Worm (Caenorhabditis elegans): ENCODE measurements around the gene ril-2.

ril-2 gene

ce11 chrV:12635218-12635617 lies 36.3 kb upstream of the ril-2 start:
- TF ChIP-seq C16A3.4 (tag; optimal IDR thresholded peaks at IDR 0.05) = peak; percentile 59
- no peak for TF ChIP-seq egl-27 (tag; optimal IDR thresholded peaks at IDR 0.05)
- TF ChIP-seq lsy-2 (tag; optimal IDR thresholded peaks at IDR 0.05) = peak; percentile 66 to 69
- TF ChIP-seq ceh-88 (GFP tag; IDR thresholded peaks at IDR 0.05) = no peak
- TF ChIP-seq nhr-71 (tag; optimal IDR thresholded peaks at IDR 0.05) = peak; percentile 91
- peak; percentile 7 to 84 for TF ChIP-seq lin-35 (GFP tag; optimal IDR thresholded peaks at IDR 0.05)
- TF ChIP-seq pax-3 (tag; optimal IDR thresholded peaks at IDR 0.05) = peak; percentile 52
- TF ChIP-seq ces-1 (GFP tag; optimal IDR thresholded peaks at IDR 0.05) = no peak
- TF ChIP-seq elt-2 (tag; optimal IDR thresholded peaks at IDR 0.05) = peak; percentile 66
- peak in 2 of 6 experiments; percentile 93 to 99 for TF ChIP-seq elt-3 (tag; optimal IDR thresholded peaks at IDR 0.05)
- TF ChIP-seq jun-1 (tag; optimal IDR thresholded peaks at IDR 0.05) = peak; percentile 13
- TF ChIP-seq mdl-1 (tag; optimal IDR thresholded peaks at IDR 0.05) = peak in 1 of 2 experiments; percentile 91
- TF ChIP-seq nhr-90 (tag; optimal IDR thresholded peaks at IDR 0.05; ENCODE audit: poor library complexity) = peak; percentile 91
- TF ChIP-seq lin-14 (GFP tag; optimal IDR thresholded peaks at IDR 0.05) = peak; percentile 90
- peak; percentile 57 for TF ChIP-seq irx-1 (tag; optimal IDR thresholded peaks at IDR 0.05)
- TF ChIP-seq egl-13 (tag; optimal IDR thresholded peaks at IDR 0.05) = no peak
- TF ChIP-seq efl-1 (optimal IDR thresholded peaks at IDR 0.05) = peak in 1 of 2 experiments; percentile 35
- TF ChIP-seq efl-1 (GFP tag; optimal IDR thresholded peaks at IDR 0.05 in 1 of 2) = peak; percentile 20 to 92
- TF ChIP-seq tbx-2 (tag; optimal IDR thresholded peaks at IDR 0.05) = peak; percentile 65
- peak; percentile 81 for TF ChIP-seq mep-1 (tag; optimal IDR thresholded peaks at IDR 0.05)
- peak; percentile 20 for TF ChIP-seq swsn-7 (tag; optimal IDR thresholded peaks at IDR 0.05)
- TF ChIP-seq nhr-85 (tag) = peak; percentile 98
- no peak for TF ChIP-seq hlh-17 (GFP tag; optimal IDR thresholded peaks at IDR 0.05; ENCODE audit: borderline replicate concordance)
- TF ChIP-seq lin-39 (tag; optimal IDR thresholded peaks at IDR 0.05) = no peak
- peak; percentile 70 for TF ChIP-seq lir-3 (tag; optimal IDR thresholded peaks at IDR 0.05; ENCODE audit: poor library complexity)
- TF ChIP-seq xbp-1 (tag; optimal IDR thresholded peaks at IDR 0.05) = peak; percentile 26
- no peak for TF ChIP-seq fkh-10 (GFP tag; optimal IDR thresholded peaks at IDR 0.05)
- no peak for TF ChIP-seq unc-62 (GFP tag; optimal IDR thresholded peaks at IDR 0.05)
- TF ChIP-seq nhr-19 (GFP tag; conservative IDR thresholded peaks at IDR 0.05) = peak; percentile 79
- TF ChIP-seq dpl-1 (GFP tag; optimal IDR thresholded peaks at IDR 0.05) = peak; percentile 31 to 51 (median 49)
- TF ChIP-seq unc-130 (tag; optimal IDR thresholded peaks at IDR 0.05) = peak; percentile 88
- TF ChIP-seq blmp-1 (tag; optimal IDR thresholded peaks at IDR 0.05) = peak; percentile 70
- TF ChIP-seq snpc-4 (tag; optimal IDR thresholded peaks at IDR 0.05) = no peak
- TF ChIP-seq lin-13 (GFP tag; optimal IDR thresholded peaks at IDR 0.05) = peak; percentile 58
- no peak for TF ChIP-seq fkh-8 (tag; optimal IDR thresholded peaks at IDR 0.05)
- peak; percentile 58 for TF ChIP-seq skn-1 (tag; optimal IDR thresholded peaks at IDR 0.05)
- TF ChIP-seq nhr-20 (tag; optimal IDR thresholded peaks at IDR 0.05) = peak; percentile 96
- peak; percentile 87 for TF ChIP-seq grh-1 (GFP tag; IDR thresholded peaks at IDR 0.05)
- TF ChIP-seq alr-1 (tag; optimal IDR thresholded peaks at IDR 0.05; ENCODE audit: borderline replicate concordance) = no peak
- TF ChIP-seq nhr-47 (tag; optimal IDR thresholded peaks at IDR 0.05) = peak; percentile 60

ce11 chrV:12634746-12635145 lies 35.8 kb upstream of the ril-2 start:
- TF ChIP-seq efl-1 (optimal IDR thresholded peaks at IDR 0.05) = no peak
- TF ChIP-seq efl-1 (GFP tag; optimal IDR thresholded peaks at IDR 0.05 in 1 of 2) = peak in 1 of 2 experiments; percentile 80
- TF ChIP-seq nhr-85 (tag) = no peak
- peak; percentile 49 for TF ChIP-seq nhr-19 (GFP tag; conservative IDR thresholded peaks at IDR 0.05)
- TF ChIP-seq rnt-1 (tag; optimal IDR thresholded peaks at IDR 0.05) = peak; percentile 20
- no peak for TF ChIP-seq fos-1 (tag; optimal IDR thresholded peaks at IDR 0.05)

Data from whole organism, L1 larva.